Fruit fly (Drosophila melanogaster) whole organism, embryonic: Measurements from ENCODE around the gene CG10019.

Source experiments
- CG11504 ChIP-seq: fragments of 200-800 bp; sonication (Bioruptor generic); optimal IDR thresholded peaks from 3 replicates; lab custom pipeline; 2019; ENCODE audit warnings: missing biosample characterization, mild to moderate bottlenecking, missing genetic modification characterization, moderate library complexity
- CG11695 ChIP-seq: fragments of 200-800 bp; sonication (Bioruptor generic); IDR thresholded peaks from 3 replicates; pipeline ENCODE4 v1.3.6; 2022; ENCODE audit warnings: missing biosample characterization, missing genetic modification characterization
- CG13894 ChIP-seq: fragments of 200-800 bp; sonication (Bioruptor generic); optimal IDR thresholded peaks from 3 replicates; lab custom pipeline; 2018; ENCODE audit warnings: missing biosample characterization, mild to moderate bottlenecking, missing genetic modification characterization, moderate library complexity
- CG14710 ChIP-seq: fragments of 200-800 bp; sonication (Bioruptor generic); optimal IDR thresholded peaks from 3 replicates; lab custom pipeline; 2019; ENCODE audit warnings: missing biosample characterization, mild to moderate bottlenecking, missing genetic modification characterization, moderate library complexity
- CG14965 ChIP-seq: fragments of 200-800 bp; sonication (Bioruptor generic); optimal IDR thresholded peaks from 2 replicates; lab custom pipeline; 2016; ENCODE audit warnings: missing biosample characterization, missing genetic modification characterization, borderline replicate concordance
- CG15696 ChIP-seq: fragments of 200-800 bp; sonication (Bioruptor generic); optimal IDR thresholded peaks from 2 replicates; lab custom pipeline; 2019; ENCODE audit warnings: missing biosample characterization, mild to moderate bottlenecking, missing genetic modification characterization, moderate library complexity
- CG17186 ChIP-seq: fragments of 200-800 bp; sonication (Bioruptor generic); optimal IDR thresholded peaks from 3 replicates; lab custom pipeline; 2017; ENCODE audit warnings: missing biosample characterization, missing genetic modification reagents, missing genetic modification characterization
- CG17361 ChIP-seq: fragments of 200-800 bp; sonication (Bioruptor generic); IDR thresholded peaks from 3 replicates; pipeline ENCODE4 v1.3.6; 2022; ENCODE audit warnings: missing biosample characterization, missing genetic modification characterization
- CG17385 ChIP-seq: fragments of 200-800 bp; sonication (Bioruptor generic); optimal IDR thresholded peaks from 3 replicates; lab custom pipeline; 2018; ENCODE audit warnings: missing biosample characterization, mild to moderate bottlenecking, missing genetic modification characterization
- CG1792 ChIP-seq: fragments of 200-800 bp; sonication (Bioruptor generic); optimal IDR thresholded peaks from 2 replicates; lab custom pipeline; 2016; ENCODE audit warnings: missing biosample characterization, missing genetic modification characterization
- CG18619 ChIP-seq: fragments of 200-800 bp; sonication (Bioruptor generic); optimal IDR thresholded peaks from 3 replicates; lab custom pipeline; 2017; ENCODE audit warnings: missing biosample characterization, mild to moderate bottlenecking, missing genetic modification characterization
- CG32532 ChIP-seq: fragments of 200-800 bp; sonication (Bioruptor generic); IDR thresholded peaks from 2 replicates; pipeline ENCODE4 v1.3.6; 2022; ENCODE audit warnings: missing biosample characterization, missing genetic modification characterization
- CG32772 ChIP-seq: fragments of 200-800 bp; sonication (Bioruptor generic); IDR thresholded peaks from 2 replicates; pipeline ENCODE4 v1.3.6; 2022; ENCODE audit warnings: missing biosample characterization, missing genetic modification characterization
- CG34376 ChIP-seq: fragments of 200-800 bp; sonication (Bioruptor generic); optimal IDR thresholded peaks from 2 replicates; lab custom pipeline; 2018; ENCODE audit warnings: missing biosample characterization, mild to moderate bottlenecking, missing genetic modification characterization
- CG4617 ChIP-seq: fragments of 200-800 bp; sonication (Bioruptor generic); optimal IDR thresholded peaks from 3 replicates; lab custom pipeline; 2016; ENCODE audit warnings: missing biosample characterization, missing genetic modification characterization, borderline replicate concordance
- CG7271 ChIP-seq: fragments of 200-800 bp; sonication (Bioruptor generic); optimal IDR thresholded peaks from 2 replicates; lab custom pipeline; 2018; ENCODE audit warnings: missing biosample characterization, mild to moderate bottlenecking, missing genetic modification characterization, moderate library complexity
- CG7556 ChIP-seq: fragments of 200-800 bp; sonication (Bioruptor generic); optimal IDR thresholded peaks from 2 replicates; lab custom pipeline; 2017; ENCODE audit warnings: missing biosample characterization, mild to moderate bottlenecking, missing genetic modification characterization
- CG7786 ChIP-seq: fragments of 200-800 bp; sonication (Bioruptor generic); optimal IDR thresholded peaks from 2 replicates; lab custom pipeline; 2016; ENCODE audit warnings: missing biosample characterization, missing genetic modification characterization
- CG9817 ChIP-seq: fragments of 200-800 bp; sonication (Bioruptor generic); optimal IDR thresholded peaks from 2 replicates; lab custom pipeline; 2018; ENCODE audit warnings: missing biosample characterization, mild to moderate bottlenecking, missing genetic modification characterization, moderate library complexity
- CG9932 ChIP-seq: fragments of 200-800 bp; sonication (Bioruptor generic); IDR thresholded peaks from 2 replicates; pipeline ENCODE4 v1.3.6; 2022; ENCODE audit warnings: missing biosample characterization, missing genetic modification characterization
- CkIIα-i1 ChIP-seq: fragments of 200-800 bp; sonication (Bioruptor generic); IDR thresholded peaks from 2 replicates; pipeline ENCODE4 v1.3.6; 2022; ENCODE audit warnings: missing biosample characterization, missing genetic modification characterization
- Hmr ChIP-seq: fragments of 200-800 bp; sonication (Bioruptor generic); optimal IDR thresholded peaks from 3 replicates; lab custom pipeline; 2017; ENCODE audit warnings: mild to moderate bottlenecking, missing biosample characterization, missing genetic modification reagents, missing genetic modification characterization
- Hmx ChIP-seq: fragments of 200-800 bp; sonication (Bioruptor generic); optimal IDR thresholded peaks from 2 replicates; lab custom pipeline; 2016; ENCODE audit warnings: missing biosample characterization, missing genetic modification characterization
- NC2β ChIP-seq: fragments of 200-800 bp; sonication (Bioruptor generic); optimal IDR thresholded peaks from 2 replicates; lab custom pipeline; 2016; ENCODE audit warnings: missing biosample characterization, missing genetic modification characterization
- Nf-YC ChIP-seq: fragments of 200-800 bp; optimal IDR thresholded peaks from 3 replicates; lab custom pipeline; 2019; ENCODE audit warnings: missing biosample characterization, mild to moderate bottlenecking, missing genetic modification characterization, moderate library complexity
- Oaz ChIP-seq: fragments of 200-800 bp; sonication (Bioruptor generic); IDR thresholded peaks from 2 replicates; pipeline ENCODE4 v1.3.6; 2022; ENCODE audit warnings: missing biosample characterization, missing genetic modification characterization
- TFAM ChIP-seq: fragments of 200-800 bp; sonication (Bioruptor generic); optimal IDR thresholded peaks from 2 replicates; lab custom pipeline; 2017; ENCODE audit warnings: missing biosample characterization, missing genetic modification characterization, inconsistent platforms
- Trl ChIP-seq, 3 experiments: fragments of >200 bp in 2 of 3; fragments of 200-800 bp in 1 of 3; sonication (Bioruptor generic) in 1 of 3; optimal IDR thresholded peaks; 2 replicates in 1 of 3; 3 replicates in 2 of 3; lab custom pipeline; 2016 to 2017; ENCODE audit warnings: missing biosample characterization in 1 of 3, missing genetic modification characterization in 1 of 3
- dmrt99B ChIP-seq: fragments of 200-800 bp; sonication (Bioruptor generic); optimal IDR thresholded peaks from 2 replicates; lab custom pipeline; 2018; ENCODE audit warnings: missing biosample characterization, mild to moderate bottlenecking, missing genetic modification characterization, moderate library complexity
- emc ChIP-seq: fragments of 200-800 bp; sonication (Bioruptor generic); optimal IDR thresholded peaks from 2 replicates; lab custom pipeline; 2016; ENCODE audit warnings: missing biosample characterization, missing genetic modification characterization
- fru ChIP-seq: fragments of >200 bp; optimal IDR thresholded peaks from 2 replicates; lab custom pipeline; 2017
- gro ChIP-seq: fragments of 200-800 bp; sonication (Bioruptor generic); optimal IDR thresholded peaks from 2 replicates; lab custom pipeline; 2016; ENCODE audit warnings: missing biosample characterization, missing genetic modification characterization
- h ChIP-seq: fragments of >200 bp; optimal IDR thresholded peaks from 2 replicates; lab custom pipeline; 2017
- inv ChIP-seq: fragments of 200-800 bp; sonication (Bioruptor generic); IDR thresholded peaks from 2 replicates; pipeline ENCODE4 v1.3.6; 2022; ENCODE audit warnings: missing biosample characterization, missing genetic modification characterization; ENCODE audit not compliant: partially characterized antibody
- jing ChIP-seq: fragments of 200-800 bp; sonication (Bioruptor generic); optimal IDR thresholded peaks from 2 replicates; lab custom pipeline; 2018; ENCODE audit warnings: missing biosample characterization, mild to moderate bottlenecking, missing genetic modification characterization
- lmd ChIP-seq: fragments of 200-800 bp; sonication (Bioruptor generic); IDR thresholded peaks from 2 replicates; pipeline ENCODE4 v1.3.6; 2022; ENCODE audit warnings: missing biosample characterization, missing genetic modification characterization
- lov ChIP-seq, 2 experiments: fragments of 200-800 bp in 1 of 2; fragments of >200 bp in 1 of 2; sonication (Bioruptor generic) in 1 of 2; IDR thresholded peaks in 1 of 2; optimal IDR thresholded peaks in 1 of 2; 2 replicates in 1 of 2; 3 replicates in 1 of 2; pipeline versions ENCODE4 v1.3.6 to Lab custom; 2017 to 2022; ENCODE audit warnings: missing biosample characterization in 1 of 2, missing genetic modification characterization in 1 of 2
- phol ChIP-seq: fragments of 200-800 bp; sonication (Bioruptor generic); optimal IDR thresholded peaks from 3 replicates; lab custom pipeline; 2018; ENCODE audit warnings: missing biosample characterization, mild to moderate bottlenecking, missing genetic modification characterization, moderate library complexity
- row ChIP-seq: fragments of 200-800 bp; sonication (Bioruptor generic); IDR thresholded peaks from 3 replicates; pipeline ENCODE4 v1.3.6; 2022; ENCODE audit warnings: missing biosample characterization, missing genetic modification characterization
- seq ChIP-seq: fragments of 200-800 bp; sonication (Bioruptor generic); IDR thresholded peaks from 2 replicates; pipeline ENCODE4 v1.3.6; 2022; ENCODE audit warnings: missing biosample characterization, missing genetic modification characterization
- sr ChIP-seq: fragments of 200-800 bp; sonication (Bioruptor generic); IDR thresholded peaks from 3 replicates; pipeline ENCODE4 v1.3.6; 2022; ENCODE audit warnings: missing biosample characterization, missing genetic modification characterization
- stwl ChIP-seq: fragments of 200-800 bp; sonication (Bioruptor generic); optimal IDR thresholded peaks from 3 replicates; lab custom pipeline; 2018; ENCODE audit warnings: missing biosample characterization, mild to moderate bottlenecking, missing genetic modification characterization, moderate library complexity
- tap ChIP-seq: fragments of 200-800 bp; optimal IDR thresholded peaks from 3 replicates; lab custom pipeline; 2019; ENCODE audit warnings: missing biosample characterization, mild to moderate bottlenecking, missing genetic modification characterization, moderate library complexity
- ttk ChIP-seq: fragments of 200-800 bp; sonication (Bioruptor generic); IDR thresholded peaks from 2 replicates; pipeline ENCODE4 v2.1.2; 2022; ENCODE audit warnings: missing biosample characterization, missing genetic modification characterization
- tup ChIP-seq: fragments of 200-800 bp; sonication (Bioruptor generic); optimal IDR thresholded peaks from 2 replicates; lab custom pipeline; 2016; ENCODE audit warnings: missing biosample characterization, mild to moderate bottlenecking, missing genetic modification characterization, moderate library complexity
- vnd ChIP-seq: fragments of 200-800 bp; sonication (Bioruptor generic); IDR thresholded peaks from 3 replicates; pipeline ENCODE4 v1.3.6; 2022; ENCODE audit warnings: missing biosample characterization, missing genetic modification characterization; ENCODE audit not compliant: partially characterized antibody
- wor ChIP-seq: fragments of 200-800 bp; sonication (Bioruptor generic); IDR thresholded peaks from 2 replicates; pipeline ENCODE4 v1.3.6; 2022; ENCODE audit warnings: missing biosample characterization, missing genetic modification characterization
- zfh1 ChIP-seq: fragments of 200-800 bp; sonication (Bioruptor generic); IDR thresholded peaks from 3 replicates; pipeline ENCODE4 v1.3.6; 2022; ENCODE audit warnings: missing biosample characterization, missing genetic modification characterization

The CG10019 gene

dm6 chr2L:3771109-3772067 is 41.1 kb downstream of the CG10019 start, which contains the start of gene bowl (continued):
- peak; percentile 96 for TF ChIP-seq Hmr (GFP tag; lab: Kevin White, UChicago)
- peak; percentile 89 for TF ChIP-seq Oaz
- TF ChIP-seq CG7271 (tag; lab: Kevin White, UChicago) = peak; percentile 84
- peak; percentile 46 for TF ChIP-seq CG17186
- TF ChIP-seq CG7556 (GFP tag; lab: Kevin White, UChicago) = peak; percentile 97
- TF ChIP-seq gro (GFP tag; lab: Kevin White, UChicago) = peak; percentile 86
- TF ChIP-seq CG1792 (GFP tag; lab: Kevin White, UChicago) = peak; percentile 87
- TF ChIP-seq CG7786 (GFP tag; lab: Kevin White, UChicago) = peak; percentile 94
- TF ChIP-seq CkIIα-i1 (GFP tag; lab: Robert Waterston, UW) = peak; percentile 63; the same call in 1 of the 2 replicates
- TF ChIP-seq CG11504 (tag; lab: Kevin White, UChicago) = peak; percentile 93
- peak; percentile 90 for TF ChIP-seq Hmx
- TF ChIP-seq CG34376 = peak; percentile 19
- TF ChIP-seq fru (lab: Kevin White, UChicago) = peak; percentile 19
- TF ChIP-seq wor (GFP tag; lab: Robert Waterston, UW) = peak; percentile 95
- TF ChIP-seq dmrt99B (tag; lab: Kevin White, UChicago) = peak; percentile 95
- peak; percentile 88 for TF ChIP-seq tup (GFP tag; lab: Kevin White, UChicago)
- TF ChIP-seq h (lab: Kevin White, UChicago) = no peak
- peak; percentile 97 for TF ChIP-seq lmd (GFP tag; lab: Robert Waterston, UW)
- peak; percentile 82 for TF ChIP-seq tap (tag; lab: Kevin White, UChicago)
- TF ChIP-seq CG17361 (GFP tag; lab: Robert Waterston, UW) = peak; percentile 86
- TF ChIP-seq emc (GFP tag; lab: Kevin White, UChicago) = peak; percentile 58
- peak; percentile 96 for TF ChIP-seq CG32532 (GFP tag; lab: Robert Waterston, UW)
- peak; percentile 78 for TF ChIP-seq CG13894 (tag; lab: Kevin White, UChicago)
- no peak for TF ChIP-seq vnd (GFP tag; lab: Robert Waterston, UW)
- TF ChIP-seq Nf-YC (tag; lab: Kevin White, UChicago) = peak; percentile 74
- TF ChIP-seq TFAM (GFP tag; lab: Kevin White, UChicago) = peak; percentile 46
- TF ChIP-seq sr = peak; percentile 69; the same call in 1 of the 3 replicates
- TF ChIP-seq ttk (GFP tag; lab: Robert Waterston, UW) = peak; percentile 97
- peak; percentile 97 for TF ChIP-seq CG9932 (GFP tag; lab: Robert Waterston, UW)
- peak; percentile 94 for TF ChIP-seq CG18619 (GFP tag; lab: Kevin White, UChicago)
- TF ChIP-seq CG17385 (GFP tag; lab: Kevin White, UChicago) = peak; percentile 95
- peak; percentile 98 for TF ChIP-seq zfh1 (GFP tag; lab: Robert Waterston, UW)
- peak; percentile 89 for TF ChIP-seq CG9817 (tag; lab: Kevin White, UChicago)
- peak; percentile 93 for TF ChIP-seq phol (tag; lab: Kevin White, UChicago)
- peak; percentile 95 for TF ChIP-seq CG32772 (GFP tag; lab: Robert Waterston, UW)
- TF ChIP-seq Trl (optimal IDR thresholded peaks at IDR 0.05; lab: Kevin White, UChicago) = peak; percentile 71 to 75
- peak; percentile 90 for TF ChIP-seq Trl (GFP tag; optimal IDR thresholded peaks at IDR 0.05; lab: Kevin White, UChicago)
- peak; percentile 97 for TF ChIP-seq seq (GFP tag; lab: Robert Waterston, UW)
- peak; percentile 98 for TF ChIP-seq row (GFP tag; lab: Robert Waterston, UW)
- TF ChIP-seq CG11695 (GFP tag; lab: Robert Waterston, UW) = peak; percentile 97
- peak; percentile 14 for TF ChIP-seq stwl
- TF ChIP-seq CG4617 (GFP tag; lab: Kevin White, UChicago) = peak; percentile 94
- peak; percentile 91 for TF ChIP-seq CG14710 (tag; lab: Kevin White, UChicago)
- TF ChIP-seq CG14965 (GFP tag; lab: Kevin White, UChicago) = peak; percentile 42
- no peak for TF ChIP-seq inv (GFP tag; lab: Robert Waterston, UW)
- TF ChIP-seq NC2β (GFP tag; lab: Kevin White, UChicago) = peak; percentile 94
- TF ChIP-seq jing (GFP tag; lab: Kevin White, UChicago) = peak; percentile 89
- TF ChIP-seq CG15696 (tag; lab: Kevin White, UChicago) = peak; percentile 93
- no peak for TF ChIP-seq lov (optimal IDR thresholded peaks at IDR 0.05; lab: Kevin White, UChicago)
- peak; percentile 96 for TF ChIP-seq lov (GFP tag; IDR thresholded peaks at IDR 0.05; lab: Robert Waterston, UW)
